Worm (Caenorhabditis elegans) whole organism, midembryonic: ENCODE results near the gene srsy-1.
"Not testable (repeated sequence)": the region's sequence is repeated elsewhere in the genome, so short reads cannot be mapped to it uniquely, and the experiment has no call there.

Experiments used
- T22C8.4 ChIP-seq: fragments of 200-800 bp; sonication (Bioruptor generic); IDR thresholded peaks from 2 replicates; pipeline ENCODE4 v1.3.6; 2022; ENCODE audit warnings: missing genetic modification characterization, missing compliant biosample characterization
- cog-1 ChIP-seq: sonication (generic microtip); optimal IDR thresholded peaks from 2 replicates; lab custom pipeline; 2016; ENCODE audit warnings: missing genetic modification characterization, missing compliant biosample characterization
- flt-1 ChIP-seq: fragments of 200-800 bp; sonication (Bioruptor generic); IDR thresholded peaks from 2 replicates; pipeline ENCODE4 v1.3.6; 2022; ENCODE audit warnings: missing genetic modification characterization, missing compliant biosample characterization
- klf-2 ChIP-seq: fragments of 200-800 bp; sonication (Bioruptor generic); conservative IDR thresholded peaks from 2 replicates; pipeline ENCODE4 v1.3.6; 2022; ENCODE audit warnings: missing genetic modification reagents, missing genetic modification characterization, missing compliant biosample characterization
- med-1 ChIP-seq: sonication (generic microtip); optimal IDR thresholded peaks from 2 replicates; lab custom pipeline; 2017; ENCODE audit warnings: missing genetic modification characterization, mild to moderate bottlenecking, missing compliant biosample characterization, antibody characterized with exemption, missing genetic modification reagents; ENCODE audit not compliant: insufficient read depth
- ref-1 ChIP-seq: fragments of 200-800 bp; sonication (Bioruptor generic); conservative IDR thresholded peaks from 2 replicates; pipeline ENCODE4 v1.3.6; 2022; ENCODE audit warnings: missing genetic modification reagents, missing genetic modification characterization, missing compliant biosample characterization
- tab-1 ChIP-seq: fragments of 200-800 bp; sonication (Bioruptor generic); IDR thresholded peaks from 2 replicates; pipeline ENCODE4 v1.3.6; 2022; ENCODE audit warnings: missing genetic modification characterization, missing compliant biosample characterization
- ztf-23 ChIP-seq: fragments of 200-800 bp; sonication (Bioruptor generic); IDR thresholded peaks from 2 replicates; pipeline ENCODE4 v1.3.6; 2022; ENCODE audit warnings: missing genetic modification reagents, missing genetic modification characterization, missing compliant biosample characterization
- ztf-29 ChIP-seq: fragments of 200-800 bp; sonication (Bioruptor generic); IDR thresholded peaks from 2 replicates; pipeline ENCODE4 v1.3.6; 2022; ENCODE audit warnings: missing genetic modification reagents, missing genetic modification characterization, missing compliant biosample characterization

The srsy-1 gene

ce11 chrII:5141945-5142514 is 26.2 kb downstream of the srsy-1 start, which contains the start of gene nas-29:
TSS of gene nas-29 (minus strand) at chrII:5142036.
- TF ChIP-seq tab-1 (GFP tag; lab: Robert Waterston, UW) (no peak), ztf-29 (GFP tag; lab: Robert Waterston, UW) (no peak), T22C8.4 (GFP tag; lab: Robert Waterston, UW) (no peak), med-1 (GFP tag; lab: Kevin White, UChicago) (no peak), cog-1 (tag; lab: Kevin White, UChicago) (no peak), flt-1 (no peak), ref-1 (GFP tag; lab: Robert Waterston, UW) (no peak)

- TF ChIP-seq cog-1 (tag; lab: Kevin White, UChicago), result no peak
- TF ChIP-seq klf-2 (GFP tag; lab: Robert Waterston, UW), result no peak
- no peak for TF ChIP-seq ztf-23
- no peak for TF ChIP-seq flt-1
- no peak for TF ChIP-seq ztf-29 (GFP tag; lab: Robert Waterston, UW)
- TF ChIP-seq med-1 (GFP tag; lab: Kevin White, UChicago), result no peak
- no peak for TF ChIP-seq ref-1 (GFP tag; lab: Robert Waterston, UW)
- no peak for TF ChIP-seq T22C8.4 (GFP tag; lab: Robert Waterston, UW)
Measured at ce11 chrII:5142619-5143018, 26.8 kb downstream of the srsy-1 start, which contains the start of gene F58A6.1. TSS of gene F58A6.1 (plus strand) at chrII:5142919.

ce11 chrII:5148349-5148748 is 32.5 kb downstream of the srsy-1 start, which contains the start of gene F58A6.5:
TSS of gene F58A6.5 (minus strand) at chrII:5148449.
- no peak for TF ChIP-seq klf-2 (GFP tag; lab: Robert Waterston, UW)
- TF ChIP-seq cog-1 (tag; lab: Kevin White, UChicago), result no peak
- no peak for TF ChIP-seq flt-1
- TF ChIP-seq T22C8.4 (GFP tag; lab: Robert Waterston, UW), result no peak
- no peak for TF ChIP-seq tab-1 (GFP tag; lab: Robert Waterston, UW)
- TF ChIP-seq ref-1 (GFP tag; lab: Robert Waterston, UW), result no peak
- TF ChIP-seq ztf-29 (GFP tag; lab: Robert Waterston, UW), result no peak
- no peak for TF ChIP-seq ztf-23
- no peak for TF ChIP-seq med-1 (GFP tag; lab: Kevin White, UChicago)

- no peak for TF ChIP-seq cog-1 (tag; lab: Kevin White, UChicago)
- TF ChIP-seq tab-1 (GFP tag; lab: Robert Waterston, UW), result no peak
- no peak for TF ChIP-seq T22C8.4 (GFP tag; lab: Robert Waterston, UW)
- TF ChIP-seq ztf-29 (GFP tag; lab: Robert Waterston, UW), result no peak
- no peak for TF ChIP-seq klf-2 (GFP tag; lab: Robert Waterston, UW)
Measured at ce11 chrII:5150829-5151228, 35.0 kb downstream of the srsy-1 start, which contains the start of gene srb-16. TSS of gene srb-16 (minus strand) at chrII:5150929.

ce11 chrII:5154540-5154939 is 38.7 kb downstream of the srsy-1 start, which contains the start of gene srb-12:
TSS of gene srb-12 (minus strand) at chrII:5154640.
- no peak for TF ChIP-seq ztf-29 (GFP tag; lab: Robert Waterston, UW)
- no peak for TF ChIP-seq tab-1 (GFP tag; lab: Robert Waterston, UW)
- TF ChIP-seq med-1 (GFP tag; lab: Kevin White, UChicago), result no peak
- TF ChIP-seq ztf-23, result no peak
- TF ChIP-seq ref-1 (GFP tag; lab: Robert Waterston, UW), result no peak
- TF ChIP-seq T22C8.4 (GFP tag; lab: Robert Waterston, UW), result no peak
- no peak for TF ChIP-seq klf-2 (GFP tag; lab: Robert Waterston, UW)
- no peak for TF ChIP-seq flt-1
- TF ChIP-seq cog-1 (tag; lab: Kevin White, UChicago), result no peak

ce11 chrII:5156983-5157382 is 41.1 kb downstream of the srsy-1 start, which contains the start of gene msp-45:
TSS of gene msp-45 (minus strand) at chrII:5157083.
- no peak for TF ChIP-seq klf-2 (GFP tag; lab: Robert Waterston, UW)
- no peak for TF ChIP-seq tab-1 (GFP tag; lab: Robert Waterston, UW)
- TF ChIP-seq T22C8.4 (GFP tag; lab: Robert Waterston, UW), result no peak
- no peak for TF ChIP-seq flt-1
- TF ChIP-seq cog-1 (tag; lab: Kevin White, UChicago), result no peak
- TF ChIP-seq med-1 (GFP tag; lab: Kevin White, UChicago), result no peak
- no peak for TF ChIP-seq ref-1 (GFP tag; lab: Robert Waterston, UW)
- no peak for TF ChIP-seq ztf-23
- TF ChIP-seq ztf-29 (GFP tag; lab: Robert Waterston, UW), result no peak

- no peak for TF ChIP-seq T22C8.4 (GFP tag; lab: Robert Waterston, UW)
- no peak for TF ChIP-seq ref-1 (GFP tag; lab: Robert Waterston, UW)
- no peak for TF ChIP-seq tab-1 (GFP tag; lab: Robert Waterston, UW)
- TF ChIP-seq ztf-29 (GFP tag; lab: Robert Waterston, UW), result no peak
- TF ChIP-seq klf-2 (GFP tag; lab: Robert Waterston, UW), result no peak
- TF ChIP-seq cog-1 (tag; lab: Kevin White, UChicago), result no peak
- TF ChIP-seq flt-1, result no peak
- no peak for TF ChIP-seq ztf-23
- TF ChIP-seq med-1 (GFP tag; lab: Kevin White, UChicago), result no peak
Measured at ce11 chrII:5157525-5157924, 41.7 kb downstream of the srsy-1 start, which contains the start of gene srb-13. TSS of gene srb-13 (minus strand) at chrII:5157625.

- TF ChIP-seq cog-1 (tag; lab: Kevin White, UChicago); ztf-23; ztf-29 (GFP tag; lab: Robert Waterston, UW): not testable (repeated sequence)
Measured at ce11 chrII:5158774-5159173, 42.9 kb downstream of the srsy-1 start, which contains the start of gene F58A6.9. TSS of gene F58A6.9 (minus strand) at chrII:5158874.

- TF ChIP-seq klf-2 (GFP tag; lab: Robert Waterston, UW) (no peak), T22C8.4 (GFP tag; lab: Robert Waterston, UW) (no peak), ztf-29 (GFP tag; lab: Robert Waterston, UW) (no peak), ztf-23 (no peak), cog-1 (tag; lab: Kevin White, UChicago) (no peak), ref-1 (GFP tag; lab: Robert Waterston, UW) (no peak), tab-1 (GFP tag; lab: Robert Waterston, UW) (no peak), med-1 (GFP tag; lab: Kevin White, UChicago) (no peak), flt-1 (no peak)
Measured at ce11 chrII:5161102-5161501, 45.3 kb downstream of the srsy-1 start, which contains the start of gene C27D6.11. TSS of gene C27D6.11 (minus strand) at chrII:5161202.
